Fruit fly (Drosophila melanogaster): ENCODE data around the gene olf413.

The olf413 gene

DNA sequence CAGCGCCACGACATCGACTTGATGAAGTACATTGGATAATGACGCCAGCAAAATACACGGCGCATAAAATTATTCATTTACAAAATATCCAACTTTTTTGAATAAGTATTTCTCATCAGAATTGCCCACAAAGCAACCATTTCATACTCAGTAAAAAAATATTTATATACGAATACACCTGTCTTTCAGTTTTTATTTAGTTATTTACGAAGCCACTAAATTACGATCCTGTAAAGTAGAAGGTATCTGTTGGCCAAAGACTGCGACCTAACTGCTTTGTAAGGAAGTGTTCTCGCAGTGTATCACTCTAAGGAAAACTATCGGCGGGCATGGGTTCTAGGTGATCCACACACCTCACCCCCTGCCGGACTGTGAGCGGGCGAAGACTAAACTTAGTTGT, 141.3 kb downstream of the olf413 start (continued):
- TF ChIP-seq CG11504 (tag; optimal IDR thresholded peaks at IDR 0.05) (no peak), Chrac-16 (GFP tag; optimal IDR thresholded peaks at IDR 0.05) (peak; percentile 29), CG17829 (tag; optimal IDR thresholded peaks at IDR 0.05) (peak; percentile 42), dysf (GFP tag; IDR thresholded peaks at IDR 0.05) (peak; percentile 69), CG6254 (GFP tag; optimal IDR thresholded peaks at IDR 0.05) (peak; percentile 5), bab2 (GFP tag; optimal IDR thresholded peaks at IDR 0.05) (peak; percentile 24), tgo (GFP tag; IDR thresholded peaks at IDR 0.05) (peak; percentile 66), CG4424 (GFP tag; optimal IDR thresholded peaks at IDR 0.05) (peak; percentile 21), tx (GFP tag; optimal IDR thresholded peaks at IDR 0.05) (no peak), pan (optimal IDR thresholded peaks at IDR 0.05) (no peak), pan (GFP tag; optimal IDR thresholded peaks at IDR 0.05 in 1 of 2, IDR thresholded peaks at IDR 0.05 in 1 of 2) (peak in 1 of 2 experiments; percentile 66), MESR4 (GFP tag; optimal IDR thresholded peaks at IDR 0.05) (no peak), CoRest (tag; optimal IDR thresholded peaks at IDR 0.05) (no peak), CG1602 (GFP tag; optimal IDR thresholded peaks at IDR 0.05) (peak; percentile 17), tin (GFP tag; optimal IDR thresholded peaks at IDR 0.05) (peak; percentile 45), E2f2 (GFP tag; IDR thresholded peaks at IDR 0.05) (peak; percentile 22; the same call in 1 of the 2 replicates), CG8089 (GFP tag; optimal IDR thresholded peaks at IDR 0.05) (no peak), Optix (GFP tag; IDR thresholded peaks at IDR 0.05) (peak; percentile 43; the same call in 1 of the 3 replicates), CG9797 (GFP tag; optimal IDR thresholded peaks at IDR 0.05) (no peak), CG31224 (GFP tag; IDR thresholded peaks at IDR 0.05) (peak; percentile 51; the same call in 1 of the 2 replicates), CG8924 (tag; optimal IDR thresholded peaks at IDR 0.05) (peak; percentile 20), Pdp1 (GFP tag; optimal IDR thresholded peaks at IDR 0.05) (peak in 1 of 2 experiments; percentile 37), CG7372 (GFP tag; IDR thresholded peaks at IDR 0.05) (peak; percentile 51), Asciz (GFP tag; optimal IDR thresholded peaks at IDR 0.05) (no peak), Jarid2 (GFP tag; optimal IDR thresholded peaks at IDR 0.05) (no peak), Aef1 (GFP tag; IDR thresholded peaks at IDR 0.05) (peak; percentile 65), fu2 (GFP tag; optimal IDR thresholded peaks at IDR 0.05) (peak; percentile 39), dimm (GFP tag; IDR thresholded peaks at IDR 0.05) (peak; percentile 23; the same call in 1 of the 2 replicates), Camta (GFP tag; optimal IDR thresholded peaks at IDR 0.05) (peak; percentile 13), Hr3 (GFP tag; optimal IDR thresholded peaks at IDR 0.05) (peak; percentile 44), CG10543 (GFP tag; optimal IDR thresholded peaks at IDR 0.05) (peak; percentile 66), CG2120 (GFP tag; optimal IDR thresholded peaks at IDR 0.05) (peak; percentile 52), tll (GFP tag; optimal IDR thresholded peaks at IDR 0.05) (no peak), CG16815 (GFP tag; optimal IDR thresholded peaks at IDR 0.05) (peak; percentile 25), CG17385 (GFP tag; optimal IDR thresholded peaks at IDR 0.05) (peak; percentile 30), Usf (GFP tag; optimal IDR thresholded peaks at IDR 0.05) (peak; percentile 20), CG8359 (GFP tag; optimal IDR thresholded peaks at IDR 0.05; ENCODE audit: borderline replicate concordance) (peak; percentile 0), Oli (tag; optimal IDR thresholded peaks at IDR 0.05) (peak; percentile 61), CG4360 (GFP tag; IDR thresholded peaks at IDR 0.05) (no peak), danr (GFP tag; IDR thresholded peaks at IDR 0.05) (peak; percentile 59), ci (GFP tag; IDR thresholded peaks at IDR 0.05) (no peak), CG14667 (GFP tag; IDR thresholded peaks at IDR 0.05) (0 out of 2 replicates have a peak, but pooled peaks have one; percentile 20), Fer3 (tag; optimal IDR thresholded peaks at IDR 0.05) (no peak), bcd (GFP tag; optimal IDR thresholded peaks at IDR 0.05) (peak; percentile 61), Rfx (GFP tag; IDR thresholded peaks at IDR 0.05) (peak; percentile 73), Dip3 (GFP tag; optimal IDR thresholded peaks at IDR 0.05) (peak; percentile 48), Atf3 (GFP tag; optimal IDR thresholded peaks at IDR 0.05) (no peak), Med (GFP tag) (peak; percentile 91), CG12942 (GFP tag; optimal IDR thresholded peaks at IDR 0.05) (no peak), CG17912 (GFP tag; optimal IDR thresholded peaks at IDR 0.05) (no peak), klu (GFP tag; IDR thresholded peaks at IDR 0.05) (peak; percentile 67; the same call in 1 of the 2 replicates)
